Fruit fly (Drosophila melanogaster) S2 (cell line): ENCODE measurements around the gene Awh.

Experiments used
- CG8478 ChIP-seq: fragments of >200 bp; optimal IDR thresholded peaks from 2 replicates; lab custom pipeline; 2018
- CTCF ChIP-seq, 2 experiments: fragments of >200 bp; optimal IDR thresholded peaks; 2 replicates each; lab custom pipeline; 2018

The Awh gene

dm6 chr3L:3892154-3892624 lies 46.2 kb downstream of the Awh start, which contains the start of gene Fie:
TSS of gene Fie (plus strand) at chr3L:3892574.
- TF ChIP-seq CTCF (optimal IDR thresholded peaks at IDR 0.05; lab: Kevin White, UChicago), result no peak
- TF ChIP-seq CG8478 (lab: Kevin White, UChicago), result no peak

dm6 chr3L:3894413-3894812 lies 48.4 kb downstream of the Awh start:
- TF ChIP-seq CTCF (optimal IDR thresholded peaks at IDR 0.05; lab: Kevin White, UChicago) (no peak), CG8478 (lab: Kevin White, UChicago) (no peak)

- TF ChIP-seq CG8478 (lab: Kevin White, UChicago), result no peak
- peak in 1 of 2 experiments; percentile 1 for TF ChIP-seq CTCF (optimal IDR thresholded peaks at IDR 0.05; lab: Kevin White, UChicago)
These were observed 50.6 kb downstream of the Awh start, which contains the start of the genes Gr63a and Lamtor4 for dm6 chr3L:3896553-3897034. TSS of gene Gr63a (minus strand) at chr3L:3896603. TSS of gene Lamtor4 (plus strand) at chr3L:3896900.

- TF ChIP-seq CTCF (optimal IDR thresholded peaks at IDR 0.05; lab: Kevin White, UChicago) (no peak), CG8478 (lab: Kevin White, UChicago) (no peak)
These were observed 53.0 kb downstream of the Awh start, which contains the start of gene Ccz1 for dm6 chr3L:3898978-3899377. TSS of gene Ccz1 (minus strand) at chr3L:3899156.

dm6 chr3L:3901865-3902490 lies 56.0 kb downstream of the Awh start:
- no peak for TF ChIP-seq CTCF (optimal IDR thresholded peaks at IDR 0.05; lab: Kevin White, UChicago)
- no peak for TF ChIP-seq CG8478 (lab: Kevin White, UChicago)

- TF ChIP-seq CTCF (optimal IDR thresholded peaks at IDR 0.05; lab: Kevin White, UChicago), result no peak
- no peak for TF ChIP-seq CG8478 (lab: Kevin White, UChicago)
These were observed 56.6 kb downstream of the Awh start, which contains the start of gene Ubi-p63E for dm6 chr3L:3902491-3903198. TSS of gene Ubi-p63E (minus strand) at chr3L:3903184.

- TF ChIP-seq CTCF (optimal IDR thresholded peaks at IDR 0.05; lab: Kevin White, UChicago), result no peak
- TF ChIP-seq CG8478 (lab: Kevin White, UChicago), result no peak
These were observed 57.3 kb downstream of the Awh start, which contains the start of gene Sc2 for dm6 chr3L:3903301-3903700. TSS of gene Sc2 (plus strand) at chr3L:3903492.

- TF ChIP-seq CG8478 (lab: Kevin White, UChicago) (no peak), CTCF (optimal IDR thresholded peaks at IDR 0.05; lab: Kevin White, UChicago) (peak in 1 of 2 experiments; percentile 27)
These were observed 59.1 kb downstream of the Awh start, which contains the start of gene ida for dm6 chr3L:3905111-3905510. TSS of gene ida (plus strand) at chr3L:3905344.

dm6 chr3L:3908838-3909810 lies 63.1 kb downstream of the Awh start:
- no peak for TF ChIP-seq CG8478 (lab: Kevin White, UChicago)
- no peak for TF ChIP-seq CTCF (optimal IDR thresholded peaks at IDR 0.05; lab: Kevin White, UChicago)

dm6 chr3L:3909831-3910230 lies 63.8 kb downstream of the Awh start, which contains the start of gene mge:
TSS of gene mge (minus strand) at chr3L:3909931.
- no peak for TF ChIP-seq CG8478 (lab: Kevin White, UChicago)
- no peak for TF ChIP-seq CTCF (optimal IDR thresholded peaks at IDR 0.05; lab: Kevin White, UChicago)
